Worm (Caenorhabditis elegans) whole organism, L2 larva: ENCODE measurements around the gene fbxa-69.

ENCODE experiments used
- C34F6.9 ChIP-seq: fragments of 150-350 bp; optimal IDR thresholded peaks from 2 replicates; lab custom pipeline; 2014; ENCODE audit warnings: missing biosample characterization, missing genetic modification characterization
- Y55F3AM.14 ChIP-seq: fragments of 200-800 bp; sonication (Bioruptor generic); optimal IDR thresholded peaks from 2 replicates; lab custom pipeline; 2018; ENCODE audit warnings: mild to moderate bottlenecking, missing genetic modification characterization, missing compliant biosample characterization
- ZK546.5 ChIP-seq: sonication (generic microtip); optimal IDR thresholded peaks from 2 replicates; lab custom pipeline; 2017; ENCODE audit warnings: missing biosample characterization, missing genetic modification characterization
- ceh-82 ChIP-seq: fragments of 150-350 bp; optimal IDR thresholded peaks from 2 replicates; lab custom pipeline; 2014; ENCODE audit warnings: missing biosample characterization, missing genetic modification characterization
- crh-2 ChIP-seq: sonication (generic microtip); optimal IDR thresholded peaks from 2 replicates; lab custom pipeline; 2017; ENCODE audit warnings: missing biosample characterization, missing genetic modification characterization
- fos-1 ChIP-seq: fragments of 150-350 bp; optimal IDR thresholded peaks from 2 replicates; lab custom pipeline; 2014; ENCODE audit warnings: missing biosample characterization, missing genetic modification characterization
- lin-13 ChIP-seq: fragments of 150-350 bp; optimal IDR thresholded peaks from 2 replicates; lab custom pipeline; 2014; ENCODE audit warnings: missing biosample characterization, missing genetic modification reagents, missing genetic modification characterization
- mdl-1 ChIP-seq, 2 experiments: fragments of 150-350 bp in 1 of 2; sonication (generic microtip) in 1 of 2; optimal IDR thresholded peaks; 2 replicates each; lab custom pipeline; 2017; ENCODE audit warnings: missing biosample characterization in 2 of 2, missing genetic modification characterization in 2 of 2
- sem-4 ChIP-seq: fragments of 150-350 bp; optimal IDR thresholded peaks from 2 replicates; lab custom pipeline; 2014; ENCODE audit warnings: missing biosample characterization, missing genetic modification reagents, missing genetic modification characterization
- snpc-4 ChIP-seq: fragments of 150-350 bp; optimal IDR thresholded peaks from 2 replicates; lab custom pipeline; 2014; ENCODE audit warnings: missing biosample characterization, missing genetic modification characterization
- unc-39 ChIP-seq: fragments of 150-350 bp; optimal IDR thresholded peaks from 2 replicates; lab custom pipeline; 2014; ENCODE audit warnings: missing biosample characterization, missing genetic modification characterization

ce11 chrV:15819983-15820382, 4.2 kb upstream of the fbxa-69 start, which contains the start of gene srbc-48:
- TF ChIP-seq unc-39 (tag; lab: Kevin White, UChicago) = no peak
- TF ChIP-seq lin-13 (GFP tag; lab: Kevin White, UChicago) = no peak
- TF ChIP-seq snpc-4 (tag; lab: Kevin White, UChicago) = no peak
- no peak for TF ChIP-seq C34F6.9 (tag; lab: Kevin White, UChicago)
- TF ChIP-seq mdl-1 (tag; optimal IDR thresholded peaks at IDR 0.05; lab: Kevin White, UChicago) = no peak
- no peak for TF ChIP-seq ceh-82
- TF ChIP-seq crh-2 = no peak
- no peak for TF ChIP-seq sem-4 (tag; lab: Kevin White, UChicago)
- no peak for TF ChIP-seq fos-1 (tag; lab: Kevin White, UChicago)
- TF ChIP-seq ZK546.5 (tag; lab: Kevin White, UChicago) = no peak
- no peak for TF ChIP-seq Y55F3AM.14 (GFP tag; lab: Kevin White, UChicago)
